Fruit fly (Drosophila melanogaster): ENCODE measurements around the gene CG10841.

- TF ChIP-seq insv (optimal IDR thresholded peaks at IDR 0.05), result no peak
- no peak for TF ChIP-seq ttk (optimal IDR thresholded peaks at IDR 0.05)
- no peak for TF ChIP-seq Sin3A (optimal IDR thresholded peaks at IDR 0.05)
These were observed at the start of gene CG10841 for dm6 chr3R:13631642-13632041.
